Fruit fly (Drosophila melanogaster) whole organism, embryonic: ENCODE data around the gene CG17010.

Experiments used
- B-H1 ChIP-seq: fragments of 200-800 bp; sonication (Bioruptor generic); IDR thresholded peaks from 3 replicates; pipeline ENCODE4 v1.3.6; 2022; ENCODE audit warnings: missing biosample characterization, missing genetic modification characterization
- Bdp1 ChIP-seq: fragments of 200-800 bp; sonication (Bioruptor generic); optimal IDR thresholded peaks from 3 replicates; lab custom pipeline; 2016; ENCODE audit warnings: missing biosample characterization, missing genetic modification characterization
- CG10274 ChIP-seq: fragments of 200-800 bp; sonication (Bioruptor generic); optimal IDR thresholded peaks from 3 replicates; lab custom pipeline; 2017; ENCODE audit warnings: missing biosample characterization, mild to moderate bottlenecking, missing genetic modification characterization
- CG11456 ChIP-seq: fragments of 200-800 bp; sonication (Bioruptor generic); IDR thresholded peaks from 3 replicates; pipeline ENCODE4 v1.3.6; 2022; ENCODE audit warnings: missing biosample characterization, missing genetic modification characterization
- CG12219 ChIP-seq: fragments of 200-800 bp; sonication (Bioruptor generic); optimal IDR thresholded peaks from 3 replicates; lab custom pipeline; 2018; ENCODE audit warnings: missing biosample characterization, mild to moderate bottlenecking, missing genetic modification characterization
- CG13296 ChIP-seq: fragments of 200-800 bp; sonication (Bioruptor generic); optimal IDR thresholded peaks from 3 replicates; lab custom pipeline; 2018; ENCODE audit warnings: missing biosample characterization, mild to moderate bottlenecking, missing genetic modification characterization
- CG14050 ChIP-seq: fragments of 200-800 bp; sonication (Bioruptor generic); IDR thresholded peaks from 3 replicates; pipeline ENCODE4 v1.3.6; 2022; ENCODE audit warnings: missing biosample characterization, missing genetic modification characterization
- CG15601 ChIP-seq: fragments of 200-800 bp; sonication (Bioruptor generic); optimal IDR thresholded peaks from 3 replicates; lab custom pipeline; 2019; ENCODE audit warnings: missing biosample characterization, mild to moderate bottlenecking, missing genetic modification characterization, moderate library complexity
- CG1602 ChIP-seq: fragments of 200-800 bp; sonication (Bioruptor generic); optimal IDR thresholded peaks from 3 replicates; lab custom pipeline; 2016; ENCODE audit warnings: missing biosample characterization, missing genetic modification characterization
- CG16863 ChIP-seq: fragments of 200-800 bp; sonication (Bioruptor generic); optimal IDR thresholded peaks from 3 replicates; lab custom pipeline; 2016; ENCODE audit warnings: missing biosample characterization, missing genetic modification characterization
- CG17912 ChIP-seq: fragments of 200-800 bp; sonication (Bioruptor generic); optimal IDR thresholded peaks from 2 replicates; lab custom pipeline; 2018; ENCODE audit warnings: missing biosample characterization, mild to moderate bottlenecking, missing genetic modification characterization
- CG18262 ChIP-seq: fragments of 200-800 bp; optimal IDR thresholded peaks from 3 replicates; lab custom pipeline; 2019; ENCODE audit warnings: missing biosample characterization, mild to moderate bottlenecking, missing genetic modification characterization, moderate library complexity
- CG2678 ChIP-seq: fragments of 200-800 bp; sonication (Bioruptor generic); optimal IDR thresholded peaks from 3 replicates; lab custom pipeline; 2019; ENCODE audit warnings: missing biosample characterization, mild to moderate bottlenecking, missing genetic modification characterization, moderate library complexity
- CG30403 ChIP-seq: fragments of 200-800 bp; sonication (Bioruptor generic); optimal IDR thresholded peaks from 3 replicates; lab custom pipeline; 2016; ENCODE audit warnings: missing biosample characterization, missing genetic modification characterization
- CG3065 ChIP-seq: fragments of 200-800 bp; sonication (Bioruptor generic); optimal IDR thresholded peaks from 2 replicates; lab custom pipeline; 2016; ENCODE audit warnings: missing biosample characterization, missing genetic modification characterization
- CG3838 ChIP-seq: fragments of 200-800 bp; sonication (Bioruptor generic); optimal IDR thresholded peaks from 3 replicates; lab custom pipeline; 2016; ENCODE audit warnings: missing biosample characterization, missing genetic modification characterization
- CG4820 ChIP-seq: fragments of 200-800 bp; sonication (Bioruptor generic); optimal IDR thresholded peaks from 3 replicates; lab custom pipeline; 2016; ENCODE audit warnings: missing biosample characterization, missing genetic modification characterization
- CG6254 ChIP-seq: fragments of 200-800 bp; sonication (Bioruptor generic); optimal IDR thresholded peaks from 3 replicates; lab custom pipeline; 2017; ENCODE audit warnings: mild to moderate bottlenecking, missing biosample characterization, missing genetic modification reagents, missing genetic modification characterization
- CG7357 ChIP-seq: fragments of 200-800 bp; sonication (Bioruptor generic); IDR thresholded peaks from 3 replicates; pipeline ENCODE4 v1.3.6; 2022; ENCODE audit warnings: missing biosample characterization, missing genetic modification characterization
- CG7556 ChIP-seq: fragments of 200-800 bp; sonication (Bioruptor generic); optimal IDR thresholded peaks from 2 replicates; lab custom pipeline; 2017; ENCODE audit warnings: missing biosample characterization, mild to moderate bottlenecking, missing genetic modification characterization
- CG7987 ChIP-seq: fragments of 200-800 bp; sonication (Bioruptor generic); optimal IDR thresholded peaks from 2 replicates; lab custom pipeline; 2018; ENCODE audit warnings: missing biosample characterization, mild to moderate bottlenecking, missing genetic modification characterization, moderate library complexity
- Camta ChIP-seq: fragments of 200-800 bp; sonication (Bioruptor generic); optimal IDR thresholded peaks from 2 replicates; lab custom pipeline; 2016; ENCODE audit warnings: missing biosample characterization, missing genetic modification characterization
- Gsc ChIP-seq: fragments of 200-800 bp; sonication (Bioruptor generic); IDR thresholded peaks from 2 replicates; pipeline ENCODE4 v1.3.6; 2022; ENCODE audit warnings: missing biosample characterization, missing genetic modification characterization
- HLH54F ChIP-seq: fragments of 200-800 bp; sonication (Bioruptor generic); optimal IDR thresholded peaks from 3 replicates; lab custom pipeline; 2016; ENCODE audit warnings: missing biosample characterization, missing genetic modification characterization
- Mad ChIP-seq: fragments of 200-800 bp; sonication (Bioruptor generic); optimal IDR thresholded peaks from 2 replicates; lab custom pipeline; 2016; ENCODE audit warnings: missing biosample characterization, missing genetic modification characterization
- Nf-YC ChIP-seq: fragments of 200-800 bp; optimal IDR thresholded peaks from 3 replicates; lab custom pipeline; 2019; ENCODE audit warnings: missing biosample characterization, mild to moderate bottlenecking, missing genetic modification characterization, moderate library complexity
- YL-1 ChIP-seq: fragments of 200-800 bp; sonication (Bioruptor generic); optimal IDR thresholded peaks from 3 replicates; lab custom pipeline; 2017; ENCODE audit warnings: missing biosample characterization, mild to moderate bottlenecking, missing genetic modification characterization
- ac ChIP-seq: fragments of 200-800 bp; sonication (Bioruptor generic); optimal IDR thresholded peaks from 3 replicates; lab custom pipeline; 2017; ENCODE audit warnings: missing biosample characterization, mild to moderate bottlenecking, missing genetic modification characterization
- aop ChIP-seq: fragments of 200-800 bp; sonication (Bioruptor generic); IDR thresholded peaks from 2 replicates; pipeline ENCODE4 v1.3.6; 2022; ENCODE audit warnings: missing biosample characterization, missing genetic modification characterization
- ase ChIP-seq: fragments of 200-800 bp; sonication (Bioruptor generic); IDR thresholded peaks from 3 replicates; pipeline ENCODE4 v1.3.6; 2022; ENCODE audit warnings: missing biosample characterization, missing genetic modification characterization
- cad ChIP-seq: fragments of >200 bp; optimal IDR thresholded peaks from 2 replicates; lab custom pipeline; 2017; ENCODE audit warnings: missing biosample characterization, missing genetic modification characterization
- cg ChIP-seq: fragments of 200-800 bp; sonication (Bioruptor generic); optimal IDR thresholded peaks from 3 replicates; lab custom pipeline; 2019; ENCODE audit warnings: missing biosample characterization, mild to moderate bottlenecking, missing genetic modification characterization, moderate library complexity
- chif ChIP-seq, 2 experiments: fragments of 200-800 bp; sonication (Bioruptor generic); optimal IDR thresholded peaks; 3 replicates each; lab custom pipeline; 2016; ENCODE audit warnings: missing biosample characterization in 2 of 2, missing genetic modification characterization in 2 of 2
- ci ChIP-seq: fragments of 200-800 bp; sonication (Bioruptor generic); IDR thresholded peaks from 3 replicates; pipeline ENCODE4 v1.3.6; 2022; ENCODE audit warnings: missing biosample characterization, missing genetic modification characterization
- crc ChIP-seq: fragments of 200-800 bp; sonication (Bioruptor generic); optimal IDR thresholded peaks from 2 replicates; lab custom pipeline; 2016; ENCODE audit warnings: missing biosample characterization, missing genetic modification characterization
- dimm ChIP-seq: fragments of 200-800 bp; sonication (Bioruptor generic); IDR thresholded peaks from 2 replicates; pipeline ENCODE4 v1.3.6; 2022; ENCODE audit warnings: missing biosample characterization, missing genetic modification characterization
- disco-r ChIP-seq: fragments of 200-800 bp; sonication (Bioruptor generic); optimal IDR thresholded peaks from 2 replicates; lab custom pipeline; 2016; ENCODE audit warnings: missing biosample characterization, missing genetic modification characterization
- gce ChIP-seq: fragments of 200-800 bp; sonication (Bioruptor generic); IDR thresholded peaks from 3 replicates; pipeline ENCODE4 v1.3.6; 2022; ENCODE audit warnings: missing biosample characterization, missing genetic modification characterization
- gcm ChIP-seq: fragments of 200-800 bp; sonication (Bioruptor generic); optimal IDR thresholded peaks from 2 replicates; lab custom pipeline; 2019; ENCODE audit warnings: missing biosample characterization, mild to moderate bottlenecking, missing genetic modification characterization, moderate library complexity
- grau ChIP-seq: fragments of 200-800 bp; optimal IDR thresholded peaks from 3 replicates; lab custom pipeline; 2019; ENCODE audit warnings: missing biosample characterization, mild to moderate bottlenecking, missing genetic modification characterization, moderate library complexity
- hbn ChIP-seq: fragments of 200-800 bp; sonication (Bioruptor generic); IDR thresholded peaks from 2 replicates; pipeline ENCODE4 v1.3.6; 2022; ENCODE audit warnings: missing biosample characterization, missing genetic modification characterization; ENCODE audit not compliant: partially characterized antibody
- lov ChIP-seq, 2 experiments: fragments of 200-800 bp in 1 of 2; fragments of >200 bp in 1 of 2; sonication (Bioruptor generic) in 1 of 2; IDR thresholded peaks in 1 of 2; optimal IDR thresholded peaks in 1 of 2; 2 replicates in 1 of 2; 3 replicates in 1 of 2; pipeline versions ENCODE4 v1.3.6 to Lab custom; 2017 to 2022; ENCODE audit warnings: missing biosample characterization in 1 of 2, missing genetic modification characterization in 1 of 2
- maf-S ChIP-seq: fragments of 200-800 bp; sonication (Bioruptor generic); optimal IDR thresholded peaks from 2 replicates; lab custom pipeline; 2016; ENCODE audit warnings: missing biosample characterization, missing genetic modification characterization
- pho ChIP-seq: fragments of 200-800 bp; sonication (Bioruptor generic); optimal IDR thresholded peaks from 2 replicates; lab custom pipeline; 2016; ENCODE audit warnings: missing biosample characterization, missing genetic modification characterization
- pum ChIP-seq: fragments of 200-800 bp; sonication (Bioruptor generic); optimal IDR thresholded peaks from 2 replicates; lab custom pipeline; 2016; ENCODE audit warnings: missing biosample characterization, missing genetic modification characterization
- sima ChIP-seq: fragments of 200-800 bp; sonication (Bioruptor generic); optimal IDR thresholded peaks from 2 replicates; lab custom pipeline; 2016; ENCODE audit warnings: missing biosample characterization, missing genetic modification characterization
- sob ChIP-seq: fragments of 200-800 bp; sonication (Bioruptor generic); IDR thresholded peaks from 2 replicates; pipeline ENCODE4 v1.3.6; 2022; ENCODE audit warnings: missing biosample characterization, missing genetic modification characterization
- tgo ChIP-seq: fragments of 200-800 bp; sonication (Bioruptor generic); IDR thresholded peaks from 3 replicates; pipeline ENCODE4 v1.3.6; 2022; ENCODE audit warnings: missing biosample characterization, missing genetic modification characterization
- toy ChIP-seq: fragments of 200-800 bp; sonication (Bioruptor generic); IDR thresholded peaks from 2 replicates; pipeline ENCODE4 v1.3.6; 2022; ENCODE audit warnings: missing biosample characterization, missing genetic modification characterization
- ttk ChIP-seq: fragments of 200-800 bp; sonication (Bioruptor generic); IDR thresholded peaks from 2 replicates; pipeline ENCODE4 v2.1.2; 2022; ENCODE audit warnings: missing biosample characterization, missing genetic modification characterization
- tx ChIP-seq: fragments of 200-800 bp; sonication (Bioruptor generic); optimal IDR thresholded peaks from 2 replicates; lab custom pipeline; 2016; ENCODE audit warnings: missing biosample characterization, missing genetic modification characterization
- wek ChIP-seq: fragments of 200-800 bp; sonication (Bioruptor generic); optimal IDR thresholded peaks from 3 replicates; lab custom pipeline; 2018; ENCODE audit warnings: missing biosample characterization, mild to moderate bottlenecking, missing genetic modification characterization, moderate library complexity
- z ChIP-seq: fragments of 200-800 bp; sonication (Bioruptor generic); IDR thresholded peaks from 3 replicates; pipeline ENCODE4 v1.3.6; 2022; ENCODE audit warnings: missing biosample characterization, missing genetic modification characterization

The CG17010 gene

dm6 chr2L:12372436-12372835, 16.2 kb downstream of the CG17010 start (continued):
- TF ChIP-seq tgo (GFP tag; lab: Robert Waterston, UW): no peak
- TF ChIP-seq CG14050 (GFP tag; lab: Robert Waterston, UW): no peak
- no peak for TF ChIP-seq Nf-YC (tag; lab: Kevin White, UChicago)
- no peak for TF ChIP-seq dimm (GFP tag; lab: Robert Waterston, UW)
- no peak for TF ChIP-seq Gsc (GFP tag; lab: Robert Waterston, UW)
- TF ChIP-seq ci: no peak
- no peak for TF ChIP-seq cg (GFP tag; lab: Kevin White, UChicago)
- no peak for TF ChIP-seq CG12219 (GFP tag; lab: Kevin White, UChicago)
- no peak for TF ChIP-seq ttk (GFP tag; lab: Robert Waterston, UW)
- TF ChIP-seq grau (tag; lab: Kevin White, UChicago): peak; percentile 6
- TF ChIP-seq tx (GFP tag; lab: Kevin White, UChicago): no peak
- no peak for TF ChIP-seq Mad
- peak; percentile 65 for TF ChIP-seq CG2678 (tag; lab: Kevin White, UChicago)
- TF ChIP-seq gce (GFP tag; lab: Robert Waterston, UW): no peak
- TF ChIP-seq wek: peak; percentile 42
- TF ChIP-seq maf-S (GFP tag; lab: Kevin White, UChicago): no peak
- no peak for TF ChIP-seq CG3838
- TF ChIP-seq disco-r: peak; percentile 26
- TF ChIP-seq pum (GFP tag; lab: Kevin White, UChicago): no peak
- 0 out of 3 replicates have a peak, but pooled peaks have one; percentile 21 for TF ChIP-seq z (GFP tag; lab: Robert Waterston, UW)
- no peak for TF ChIP-seq ac (GFP tag; lab: Kevin White, UChicago)
- TF ChIP-seq Bdp1 (GFP tag; lab: Kevin White, UChicago): no peak
- no peak for TF ChIP-seq CG4820 (GFP tag; lab: Kevin White, UChicago)
- TF ChIP-seq CG13296 (GFP tag; lab: Kevin White, UChicago): peak; percentile 44
- no peak for TF ChIP-seq CG18262 (tag; lab: Kevin White, UChicago)
- TF ChIP-seq crc (GFP tag; lab: Kevin White, UChicago): no peak
- TF ChIP-seq CG10274 (GFP tag; lab: Kevin White, UChicago): no peak
- TF ChIP-seq gcm (GFP tag; lab: Kevin White, UChicago): no peak
- no peak for TF ChIP-seq CG11456 (GFP tag; lab: Robert Waterston, UW)
- TF ChIP-seq YL-1 (GFP tag; lab: Kevin White, UChicago): no peak
- TF ChIP-seq CG6254 (GFP tag; lab: Kevin White, UChicago): no peak
- TF ChIP-seq sima (GFP tag; lab: Kevin White, UChicago): no peak
- TF ChIP-seq CG7556 (GFP tag; lab: Kevin White, UChicago): peak; percentile 0
- no peak for TF ChIP-seq B-H1 (GFP tag; lab: Robert Waterston, UW)
- TF ChIP-seq ase (GFP tag; lab: Robert Waterston, UW): no peak
- TF ChIP-seq CG17912: no peak
- TF ChIP-seq hbn: no peak
- TF ChIP-seq CG7987 (GFP tag; lab: Kevin White, UChicago): peak; percentile 59
- TF ChIP-seq CG3065 (GFP tag; lab: Kevin White, UChicago): no peak
- peak; percentile 58 for TF ChIP-seq CG15601 (tag; lab: Kevin White, UChicago)
- no peak for TF ChIP-seq HLH54F (GFP tag; lab: Kevin White, UChicago)
- no peak for TF ChIP-seq CG7357 (GFP tag; lab: Robert Waterston, UW)
- TF ChIP-seq sob (GFP tag; lab: Robert Waterston, UW): peak; percentile 61; the same call in 1 of the 2 replicates
- no peak for TF ChIP-seq chif (GFP tag; optimal IDR thresholded peaks at IDR 0.05; lab: Kevin White, UChicago)
- TF ChIP-seq aop: no peak
- TF ChIP-seq CG16863: peak; percentile 2
- TF ChIP-seq Camta (GFP tag; lab: Kevin White, UChicago): no peak
- no peak for TF ChIP-seq CG30403 (GFP tag; lab: Kevin White, UChicago)
- no peak for TF ChIP-seq cad (GFP tag; lab: Kevin White, UChicago)
- TF ChIP-seq toy (GFP tag; lab: Robert Waterston, UW): no peak
- TF ChIP-seq lov (optimal IDR thresholded peaks at IDR 0.05; lab: Kevin White, UChicago): no peak
- no peak for TF ChIP-seq lov (GFP tag; IDR thresholded peaks at IDR 0.05; lab: Robert Waterston, UW)
- TF ChIP-seq pho (GFP tag; lab: Kevin White, UChicago): peak; percentile 43
- TF ChIP-seq CG1602 (GFP tag; lab: Kevin White, UChicago): no peak
